Worm (Caenorhabditis elegans) whole organism, young adult: ENCODE data around the gene F26A1.19.

ENCODE experiments used
- akir-1 ChIP-seq: fragments of 200-800 bp; sonication (Bioruptor generic); optimal IDR thresholded peaks from 2 replicates; lab custom pipeline; 2018; ENCODE audit warnings: mild to moderate bottlenecking, missing genetic modification characterization, moderate library complexity, missing compliant biosample characterization
- ekl-4 ChIP-seq: fragments of 200-800 bp; sonication (Bioruptor generic); IDR thresholded peaks from 2 replicates; pipeline ENCODE4 v1.3.6; 2022; ENCODE audit warnings: missing genetic modification reagents, missing genetic modification characterization, missing compliant biosample characterization
- hlh-26 ChIP-seq: fragments of 200-800 bp; sonication (Bioruptor generic); conservative IDR thresholded peaks from 2 replicates; pipeline ENCODE4 v1.3.6; 2022; ENCODE audit warnings: missing genetic modification reagents, missing genetic modification characterization, missing compliant biosample characterization
- lin-40 ChIP-seq: sonication (generic microtip); optimal IDR thresholded peaks from 2 replicates; lab custom pipeline; 2016; ENCODE audit warnings: missing genetic modification characterization, mild to moderate bottlenecking, missing compliant biosample characterization, missing genotype, missing genetic modification reagents
- unc-130 ChIP-seq: sonication (generic microtip); optimal IDR thresholded peaks from 2 replicates; lab custom pipeline; 2016; ENCODE audit warnings: missing genetic modification reagents, missing genetic modification characterization, missing compliant biosample characterization

ce11 chrIII:4879445-4879844 lies 41.9 kb downstream of the F26A1.19 start, which contains the start of gene C35D10.1:
- no peak for TF ChIP-seq akir-1
- TF ChIP-seq hlh-26 (GFP tag; lab: Robert Waterston, UW), result no peak
- TF ChIP-seq lin-40 (tag; lab: Kevin White, UChicago), result no peak
- 0 out of 2 replicates have a peak, but pooled peaks have one; percentile 20 for TF ChIP-seq ekl-4 (GFP tag; lab: Robert Waterston, UW)
- TF ChIP-seq unc-130 (GFP tag; lab: Kevin White, UChicago), result no peak
